Fruit fly (Drosophila melanogaster) whole organism, embryonic: ENCODE results near the gene CG15418.
A peak's percentile ranks its signal among the peaks of the same experiment; 100 is the strongest.

Source experiments
- Abd-B ChIP-seq: fragments of 200-800 bp; sonication (Bioruptor generic); optimal IDR thresholded peaks from 2 replicates; lab custom pipeline; 2018; ENCODE audit warnings: missing biosample characterization, mild to moderate bottlenecking, missing genetic modification characterization, moderate library complexity
- Adf1 ChIP-seq: fragments of 200-800 bp; sonication (Bioruptor generic); IDR thresholded peaks from 2 replicates; pipeline ENCODE4 v1.3.6; 2022; ENCODE audit warnings: missing biosample characterization, missing genetic modification characterization
- Atf3 ChIP-seq: fragments of 200-800 bp; sonication (Bioruptor generic); optimal IDR thresholded peaks from 3 replicates; lab custom pipeline; 2016; ENCODE audit warnings: missing biosample characterization, missing genetic modification characterization
- B-H2 ChIP-seq: fragments of 200-800 bp; sonication (Bioruptor generic); optimal IDR thresholded peaks from 2 replicates; lab custom pipeline; 2018; ENCODE audit warnings: missing biosample characterization, mild to moderate bottlenecking, missing genetic modification characterization
- BEAF-32 ChIP-seq: fragments of 200-800 bp; sonication (Bioruptor generic); optimal IDR thresholded peaks from 3 replicates; lab custom pipeline; 2017; ENCODE audit warnings: missing biosample characterization, missing genetic modification characterization, mild to moderate bottlenecking, moderate library complexity, missing genetic modification reagents
- CG12104 ChIP-seq: fragments of 200-800 bp; sonication (Bioruptor generic); optimal IDR thresholded peaks from 3 replicates; lab custom pipeline; 2016; ENCODE audit warnings: missing biosample characterization, missing genetic modification characterization
- CG12155 ChIP-seq: fragments of 200-800 bp; sonication (Bioruptor generic); optimal IDR thresholded peaks from 3 replicates; lab custom pipeline; 2016; ENCODE audit warnings: missing biosample characterization, missing genetic modification characterization
- CG12769 ChIP-seq: fragments of 200-800 bp; sonication (Bioruptor generic); optimal IDR thresholded peaks from 2 replicates; lab custom pipeline; 2019; ENCODE audit warnings: missing biosample characterization, mild to moderate bottlenecking, missing genetic modification characterization, moderate library complexity
- CG13287 ChIP-seq: fragments of 200-800 bp; sonication (Bioruptor generic); IDR thresholded peaks from 2 replicates; pipeline ENCODE4 v1.3.6; 2022; ENCODE audit warnings: missing biosample characterization, missing genetic modification characterization; ENCODE audit not compliant: partially characterized antibody
- CG15479 ChIP-seq: fragments of 200-800 bp; sonication (Bioruptor generic); optimal IDR thresholded peaks from 3 replicates; lab custom pipeline; 2019; ENCODE audit warnings: missing biosample characterization, mild to moderate bottlenecking, missing genetic modification characterization, moderate library complexity
- CG30431 ChIP-seq: fragments of 200-800 bp; sonication (Bioruptor generic); optimal IDR thresholded peaks from 2 replicates; lab custom pipeline; 2017; ENCODE audit warnings: missing biosample characterization, missing genetic modification characterization
- CG3065 ChIP-seq: fragments of 200-800 bp; sonication (Bioruptor generic); optimal IDR thresholded peaks from 2 replicates; lab custom pipeline; 2016; ENCODE audit warnings: missing biosample characterization, missing genetic modification characterization
- CG31365 ChIP-seq: fragments of 200-800 bp; sonication (Bioruptor generic); optimal IDR thresholded peaks from 2 replicates; lab custom pipeline; 2018; ENCODE audit warnings: missing biosample characterization, mild to moderate bottlenecking, missing genetic modification characterization
- CG32767 ChIP-seq: fragments of 200-800 bp; sonication (Bioruptor generic); IDR thresholded peaks from 2 replicates; pipeline ENCODE4 v1.3.6; 2022; ENCODE audit warnings: missing biosample characterization, missing genetic modification characterization
- CG5953 ChIP-seq: fragments of 200-800 bp; sonication (Bioruptor generic); IDR thresholded peaks from 2 replicates; pipeline ENCODE4 v1.3.6; 2022; ENCODE audit warnings: missing biosample characterization, missing genetic modification characterization
- Camta ChIP-seq: fragments of 200-800 bp; sonication (Bioruptor generic); optimal IDR thresholded peaks from 2 replicates; lab custom pipeline; 2016; ENCODE audit warnings: missing biosample characterization, missing genetic modification characterization
- CkIIα-i1 ChIP-seq: fragments of 200-800 bp; sonication (Bioruptor generic); IDR thresholded peaks from 2 replicates; pipeline ENCODE4 v1.3.6; 2022; ENCODE audit warnings: missing biosample characterization, missing genetic modification characterization
- D19A ChIP-seq: fragments of 200-800 bp; optimal IDR thresholded peaks from 3 replicates; lab custom pipeline; 2019; ENCODE audit warnings: missing biosample characterization, mild to moderate bottlenecking, missing genetic modification characterization, moderate library complexity
- Dfd ChIP-seq, 2 experiments: fragments of >200 bp; optimal IDR thresholded peaks; 2 replicates each; lab custom pipeline; 2017; ENCODE audit warnings: missing biosample characterization in 2 of 2, missing genetic modification characterization in 2 of 2
- Dll ChIP-seq: fragments of 200-800 bp; sonication (Bioruptor generic); IDR thresholded peaks from 4 replicates; pipeline ENCODE4 v1.3.6; 2022; ENCODE audit warnings: missing biosample characterization, missing genetic modification characterization; ENCODE audit not compliant: partially characterized antibody
- Dref ChIP-seq: fragments of 200-800 bp; sonication (Bioruptor generic); IDR thresholded peaks from 2 replicates; pipeline ENCODE4 v1.3.6; 2022; ENCODE audit warnings: missing biosample characterization, missing genetic modification characterization
- Drgx ChIP-seq: fragments of 200-800 bp; sonication (Bioruptor generic); IDR thresholded peaks from 2 replicates; pipeline ENCODE4 v1.3.6; 2022; ENCODE audit warnings: missing biosample characterization, missing genetic modification characterization
- ERR ChIP-seq: fragments of 200-800 bp; sonication (Bioruptor generic); optimal IDR thresholded peaks from 2 replicates; lab custom pipeline; 2016; ENCODE audit warnings: missing biosample characterization, missing genetic modification characterization
- Ets65A ChIP-seq: fragments of 200-800 bp; sonication (Bioruptor generic); peaks from one replicate; lab custom pipeline; 2016; ENCODE audit warnings: missing biosample characterization, missing genetic modification characterization
- H2.0 ChIP-seq: fragments of 200-800 bp; sonication (Bioruptor generic); IDR thresholded peaks from 2 replicates; pipeline ENCODE4 v1.3.6; 2022; ENCODE audit warnings: missing biosample characterization, missing genetic modification characterization
- HLH4C ChIP-seq: fragments of 200-800 bp; sonication (Bioruptor generic); IDR thresholded peaks from 3 replicates; pipeline ENCODE4 v1.3.6; 2022; ENCODE audit warnings: missing biosample characterization, missing genetic modification characterization; ENCODE audit not compliant: partially characterized antibody
- Hey ChIP-seq: fragments of 200-800 bp; sonication (Bioruptor generic); optimal IDR thresholded peaks from 3 replicates; lab custom pipeline; 2018; ENCODE audit warnings: missing biosample characterization, mild to moderate bottlenecking, missing genetic modification characterization
- Lim3 ChIP-seq: fragments of 200-800 bp; sonication (Bioruptor generic); IDR thresholded peaks from 2 replicates; pipeline ENCODE4 v1.3.6; 2022; ENCODE audit warnings: missing biosample characterization, missing genetic modification characterization
- MTF-1 ChIP-seq: fragments of 200-800 bp; sonication (Bioruptor generic); optimal IDR thresholded peaks from 2 replicates; lab custom pipeline; 2018; ENCODE audit warnings: missing biosample characterization, mild to moderate bottlenecking, missing genetic modification characterization, borderline replicate concordance
- NFAT ChIP-seq: fragments of 200-800 bp; sonication (Bioruptor generic); IDR thresholded peaks from 2 replicates; pipeline ENCODE4 v1.3.6; 2022; ENCODE audit warnings: missing biosample characterization, missing genetic modification characterization
- Nf-YB ChIP-seq: fragments of 200-800 bp; sonication (Bioruptor generic); optimal IDR thresholded peaks from 3 replicates; lab custom pipeline; 2019; ENCODE audit warnings: missing biosample characterization, mild to moderate bottlenecking, missing genetic modification characterization, moderate library complexity
- Six4 ChIP-seq: fragments of 200-800 bp; sonication (Bioruptor generic); optimal IDR thresholded peaks from 2 replicates; lab custom pipeline; 2016; ENCODE audit warnings: missing biosample characterization, missing genetic modification characterization
- Sry-δ ChIP-seq: fragments of 200-800 bp; sonication (Bioruptor generic); optimal IDR thresholded peaks from 2 replicates; lab custom pipeline; 2016; ENCODE audit warnings: missing biosample characterization, missing genetic modification characterization
- Stat92E ChIP-seq, 3 experiments: fragments of >200 bp in 2 of 3; fragments of 200-800 bp in 1 of 3; sonication (Bioruptor generic) in 1 of 3; optimal IDR thresholded peaks; 2 replicates each; lab custom pipeline; 2017 to 2019; ENCODE audit warnings: missing biosample characterization in 3 of 3, missing genetic modification characterization in 3 of 3, mild to moderate bottlenecking in 1 of 3, moderate library complexity in 1 of 3
- ase ChIP-seq: fragments of 200-800 bp; sonication (Bioruptor generic); IDR thresholded peaks from 3 replicates; pipeline ENCODE4 v1.3.6; 2022; ENCODE audit warnings: missing biosample characterization, missing genetic modification characterization
- bab2 ChIP-seq: fragments of 200-800 bp; sonication (Bioruptor generic); optimal IDR thresholded peaks from 2 replicates; lab custom pipeline; 2016; ENCODE audit warnings: missing biosample characterization, missing genetic modification characterization
- chif ChIP-seq, 2 experiments: fragments of 200-800 bp; sonication (Bioruptor generic); optimal IDR thresholded peaks; 3 replicates each; lab custom pipeline; 2016; ENCODE audit warnings: missing biosample characterization in 2 of 2, missing genetic modification characterization in 2 of 2
- emc ChIP-seq: fragments of 200-800 bp; sonication (Bioruptor generic); optimal IDR thresholded peaks from 2 replicates; lab custom pipeline; 2016; ENCODE audit warnings: missing biosample characterization, missing genetic modification characterization
- grau ChIP-seq: fragments of 200-800 bp; optimal IDR thresholded peaks from 3 replicates; lab custom pipeline; 2019; ENCODE audit warnings: missing biosample characterization, mild to moderate bottlenecking, missing genetic modification characterization, moderate library complexity
- jigr1 ChIP-seq: fragments of 200-800 bp; sonication (Bioruptor generic); IDR thresholded peaks from 3 replicates; pipeline ENCODE4 v1.3.6; 2022; ENCODE audit warnings: missing biosample characterization, missing genetic modification characterization
- jumu ChIP-seq: fragments of 200-800 bp; sonication (Bioruptor generic); optimal IDR thresholded peaks from 3 replicates; lab custom pipeline; 2016; ENCODE audit warnings: missing biosample characterization, missing genetic modification characterization
- ken ChIP-seq: fragments of 200-800 bp; sonication (Bioruptor generic); IDR thresholded peaks from 3 replicates; pipeline ENCODE4 v1.3.6; 2022; ENCODE audit warnings: missing biosample characterization, missing genetic modification characterization
- lmd ChIP-seq: fragments of 200-800 bp; sonication (Bioruptor generic); IDR thresholded peaks from 2 replicates; pipeline ENCODE4 v1.3.6; 2022; ENCODE audit warnings: missing biosample characterization, missing genetic modification characterization
- lola ChIP-seq, 3 experiments: fragments of >200 bp in 2 of 3; fragments of 200-800 bp in 1 of 3; sonication (Bioruptor generic) in 1 of 3; optimal IDR thresholded peaks; 2 replicates each; lab custom pipeline; 2017 to 2019; ENCODE audit warnings: missing biosample characterization in 3 of 3, missing genetic modification characterization in 3 of 3, mild to moderate bottlenecking in 1 of 3, moderate library complexity in 1 of 3
- oc ChIP-seq: fragments of 200-800 bp; sonication (Bioruptor generic); optimal IDR thresholded peaks from 2 replicates; lab custom pipeline; 2018; ENCODE audit warnings: missing biosample characterization, mild to moderate bottlenecking, missing genetic modification characterization, moderate library complexity
- shn ChIP-seq: fragments of 200-800 bp; sonication (Bioruptor generic); optimal IDR thresholded peaks from 3 replicates; lab custom pipeline; 2016; ENCODE audit warnings: missing biosample characterization, missing genetic modification characterization
- sima ChIP-seq: fragments of 200-800 bp; sonication (Bioruptor generic); optimal IDR thresholded peaks from 2 replicates; lab custom pipeline; 2016; ENCODE audit warnings: missing biosample characterization, missing genetic modification characterization
- slou ChIP-seq: fragments of 200-800 bp; sonication (Bioruptor generic); optimal IDR thresholded peaks from 3 replicates; lab custom pipeline; 2016; ENCODE audit warnings: missing biosample characterization, missing genetic modification characterization
- sna ChIP-seq: fragments of 200-800 bp; sonication (Bioruptor generic); IDR thresholded peaks from 2 replicates; pipeline ENCODE4 v1.3.6; 2022; ENCODE audit warnings: missing biosample characterization, missing genetic modification characterization; ENCODE audit not compliant: partially characterized antibody
- sob ChIP-seq: fragments of 200-800 bp; sonication (Bioruptor generic); IDR thresholded peaks from 2 replicates; pipeline ENCODE4 v1.3.6; 2022; ENCODE audit warnings: missing biosample characterization, missing genetic modification characterization
- ttk ChIP-seq: fragments of 200-800 bp; sonication (Bioruptor generic); IDR thresholded peaks from 2 replicates; pipeline ENCODE4 v2.1.2; 2022; ENCODE audit warnings: missing biosample characterization, missing genetic modification characterization
- wdn ChIP-seq: fragments of 200-800 bp; sonication (Bioruptor generic); IDR thresholded peaks from 2 replicates; pipeline ENCODE4 v1.3.6; 2022; ENCODE audit warnings: missing biosample characterization, missing genetic modification characterization

CG15418 gene

DNA sequence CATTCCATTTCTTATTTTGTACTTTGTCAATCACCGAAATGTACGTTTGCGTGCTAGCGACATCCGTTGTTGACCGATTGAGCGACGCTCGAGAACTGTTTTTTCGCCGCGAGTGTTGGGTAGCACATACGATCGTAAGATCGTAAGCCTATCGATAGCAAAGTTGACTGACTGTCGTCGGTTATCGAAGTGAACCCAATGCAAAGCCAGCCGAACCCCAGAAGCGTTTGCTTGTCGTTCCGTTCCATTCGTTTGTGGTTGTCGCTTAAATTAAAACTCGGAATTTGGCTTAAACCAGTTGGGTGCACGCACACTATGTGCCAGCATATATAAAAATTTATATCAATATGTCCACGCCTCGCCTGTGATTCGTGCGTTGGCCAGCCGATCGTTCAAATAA, 24.5 kb upstream of the CG15418 start (continued):
- no peak for TF ChIP-seq CG31365 (tag; lab: Kevin White, UChicago)
- TF ChIP-seq Dll (GFP tag; lab: Robert Waterston, UW) = peak; percentile 53; the same call in 3 of the 4 replicates
- TF ChIP-seq lola (GFP tag; optimal IDR thresholded peaks at IDR 0.05; lab: Kevin White, UChicago) = no peak
- TF ChIP-seq CG3065 (GFP tag; lab: Kevin White, UChicago) = no peak
- TF ChIP-seq Drgx (GFP tag; lab: Robert Waterston, UW) = no peak
- TF ChIP-seq sima (GFP tag; lab: Kevin White, UChicago) = no peak
- no peak for TF ChIP-seq CG5953 (GFP tag; lab: Robert Waterston, UW)
- TF ChIP-seq Lim3 (GFP tag; lab: Robert Waterston, UW) = no peak
- TF ChIP-seq jumu (GFP tag; lab: Kevin White, UChicago) = no peak
- TF ChIP-seq NFAT (GFP tag; lab: Robert Waterston, UW) = no peak
- TF ChIP-seq CG12155 (GFP tag; lab: Kevin White, UChicago) = no peak
- TF ChIP-seq Atf3 (GFP tag; lab: Kevin White, UChicago) = no peak
- TF ChIP-seq ERR = no peak
- TF ChIP-seq slou (GFP tag; lab: Kevin White, UChicago) = no peak
- peak; percentile 29 for TF ChIP-seq BEAF-32 (GFP tag; lab: Kevin White, UChicago)
- TF ChIP-seq Nf-YB (GFP tag; lab: Kevin White, UChicago) = peak; percentile 43
- TF ChIP-seq Camta (GFP tag; lab: Kevin White, UChicago) = no peak
- TF ChIP-seq wdn = no peak
- no peak for TF ChIP-seq CG12769 (tag; lab: Kevin White, UChicago)
- no peak for TF ChIP-seq ttk (GFP tag; lab: Robert Waterston, UW)
- TF ChIP-seq ken = no peak
- peak; percentile 56; the same call in 2 of the 3 replicates for TF ChIP-seq HLH4C (GFP tag; lab: Robert Waterston, UW)
- no peak for TF ChIP-seq shn (GFP tag; lab: Kevin White, UChicago)
- no peak for TF ChIP-seq ase
- TF ChIP-seq D19A (tag; lab: Kevin White, UChicago) = no peak
- TF ChIP-seq CG30431 (GFP tag; lab: Kevin White, UChicago) = no peak
- no peak for TF ChIP-seq jigr1 (GFP tag; lab: Robert Waterston, UW)
- TF ChIP-seq CkIIα-i1 (GFP tag; lab: Robert Waterston, UW) = no peak
- TF ChIP-seq Abd-B = no peak
- TF ChIP-seq H2.0 (GFP tag; lab: Robert Waterston, UW) = no peak
- no peak for TF ChIP-seq grau (tag; lab: Kevin White, UChicago)
- peak; percentile 62 for TF ChIP-seq Dref (GFP tag; lab: Robert Waterston, UW)
- no peak for TF ChIP-seq Hey (tag; lab: Kevin White, UChicago)
- no peak for TF ChIP-seq Sry-δ (GFP tag; lab: Kevin White, UChicago)
- no peak for TF ChIP-seq sob
- TF ChIP-seq CG32767 (GFP tag; lab: Robert Waterston, UW) = no peak
- TF ChIP-seq oc (tag; lab: Kevin White, UChicago) = no peak
- TF ChIP-seq CG15479 = no peak
- TF ChIP-seq B-H2 = no peak
- no peak for TF ChIP-seq chif (GFP tag; optimal IDR thresholded peaks at IDR 0.05; lab: Kevin White, UChicago)
- no peak for TF ChIP-seq Dfd (GFP tag; optimal IDR thresholded peaks at IDR 0.05; lab: Kevin White, UChicago)
- TF ChIP-seq sna = 0 out of 2 replicates have a peak, but pooled peaks have one; percentile 26
- TF ChIP-seq bab2 (GFP tag; lab: Kevin White, UChicago) = no peak
- TF ChIP-seq Stat92E (GFP tag; optimal IDR thresholded peaks at IDR 0.05; lab: Kevin White, UChicago) = no peak
- no peak for TF ChIP-seq emc (GFP tag; lab: Kevin White, UChicago)
- no peak for TF ChIP-seq Six4 (GFP tag; lab: Kevin White, UChicago)
- no peak for TF ChIP-seq CG12104
- no peak for TF ChIP-seq Ets65A (GFP tag; lab: Kevin White, UChicago)
- TF ChIP-seq Adf1 (GFP tag; lab: Robert Waterston, UW) = no peak
- no peak for TF ChIP-seq lmd
- peak; percentile 80 for TF ChIP-seq CG13287
- TF ChIP-seq MTF-1 = no peak
